Worm (Caenorhabditis elegans) whole organism, young adult: ENCODE data around the gene C50D2.2.

Experiments
- B0019.2 ChIP-seq: fragments of 200-800 bp; sonication (Bioruptor generic); conservative IDR thresholded peaks from 2 replicates; pipeline ENCODE4 v1.3.6; 2022; ENCODE audit warnings: missing genetic modification reagents, missing genetic modification characterization, missing compliant biosample characterization
- B0336.3 ChIP-seq: fragments of 200-800 bp; sonication (Bioruptor generic); IDR thresholded peaks from 2 replicates; pipeline ENCODE4 v1.3.6; 2022; ENCODE audit warnings: missing genetic modification characterization, missing compliant biosample characterization
- F10E7.11 ChIP-seq: sonication (generic microtip); optimal IDR thresholded peaks from 2 replicates; lab custom pipeline; 2017; ENCODE audit warnings: mild to moderate bottlenecking, missing genetic modification characterization, moderate library complexity, missing compliant biosample characterization
- F37B4.10 ChIP-seq: fragments of 200-800 bp; sonication (Bioruptor generic); IDR thresholded peaks from 2 replicates; pipeline ENCODE4 v1.3.6; 2022; ENCODE audit warnings: missing genetic modification characterization, missing compliant biosample characterization
- F49E8.2 ChIP-seq: sonication (generic microtip); optimal IDR thresholded peaks from 3 replicates; lab custom pipeline; 2017; ENCODE audit warnings: missing genetic modification characterization, mild to moderate bottlenecking, missing compliant biosample characterization, antibody characterized with exemption, moderate library complexity; ENCODE audit not compliant: insufficient read depth
- ama-1 ChIP-seq, 3 experiments: fragments of 150-350 bp in 1 of 3; sonication (generic microtip) in 2 of 3; optimal IDR thresholded peaks; 2 replicates each; lab custom pipeline; 2014 to 2018; ENCODE audit warnings: missing biosample characterization in 2 of 3, missing genetic modification characterization in 2 of 3, missing genetic modification reagents in 2 of 3
- dox-1 ChIP-seq: fragments of 200-800 bp; sonication (Bioruptor generic); IDR thresholded peaks from 2 replicates; pipeline ENCODE4 v1.3.6; 2022; ENCODE audit warnings: missing genetic modification reagents, missing genetic modification characterization, missing compliant biosample characterization
- dpl-1 ChIP-seq: fragments of 150-350 bp; optimal IDR thresholded peaks from 2 replicates; lab custom pipeline; 2014; ENCODE audit warnings: missing biosample characterization, missing genetic modification reagents, missing genetic modification characterization
- lin-40 ChIP-seq: sonication (generic microtip); optimal IDR thresholded peaks from 2 replicates; lab custom pipeline; 2016; ENCODE audit warnings: missing genetic modification characterization, mild to moderate bottlenecking, missing compliant biosample characterization, missing genotype, missing genetic modification reagents
- lir-1 ChIP-seq: fragments of 200-800 bp; sonication (Bioruptor generic); conservative IDR thresholded peaks from 2 replicates; pipeline ENCODE4 v1.3.6; 2022; ENCODE audit warnings: missing genetic modification reagents, missing genetic modification characterization, missing compliant biosample characterization
- nhr-90 ChIP-seq: sonication (generic microtip); optimal IDR thresholded peaks from 2 replicates; lab custom pipeline; 2016; ENCODE audit warnings: missing genotype, mild to moderate bottlenecking, missing genetic modification characterization, missing compliant biosample characterization
- snpc-4 ChIP-seq, 5 experiments: fragments of 150-350 bp in 1 of 5; sonication (generic microtip) in 4 of 5; optimal IDR thresholded peaks; 2 replicates each; lab custom pipeline; 2014 to 2018; ENCODE audit warnings: missing genetic modification characterization in 5 of 5, missing biosample characterization in 3 of 5, antibody characterized with exemption in 2 of 5, mild to moderate bottlenecking in 2 of 5, missing compliant biosample characterization in 2 of 5, missing genotype in 2 of 5, moderate library complexity in 2 of 5, missing genetic modification reagents in 1 of 5

ce11 chrII:135166-135565 lies 26.2 kb downstream of the C50D2.2 start, which contains the start of gene K10B4.1:
- TF ChIP-seq B0336.3 (GFP tag; lab: Robert Waterston, UW) (no peak), nhr-90 (tag; lab: Kevin White, UChicago) (no peak), dox-1 (GFP tag; lab: Robert Waterston, UW) (no peak), snpc-4 (GFP tag; optimal IDR thresholded peaks at IDR 0.05; lab: Kevin White, UChicago) (no peak), snpc-4 (tag; optimal IDR thresholded peaks at IDR 0.05; lab: Kevin White, UChicago) (no peak), F49E8.2 (no peak), dpl-1 (GFP tag; lab: Kevin White, UChicago) (no peak), ama-1 (optimal IDR thresholded peaks at IDR 0.05; lab: Kevin White, UChicago) (no peak), ama-1 (GFP tag; optimal IDR thresholded peaks at IDR 0.05; lab: Kevin White, UChicago) (no peak), F37B4.10 (no peak), F10E7.11 (tag; lab: Kevin White, UChicago) (no peak), lir-1 (GFP tag; lab: Robert Waterston, UW) (no peak), lin-40 (tag; lab: Kevin White, UChicago) (no peak), B0019.2 (GFP tag; lab: Robert Waterston, UW) (no peak)
